Fruit fly (Drosophila melanogaster) S2 (cell line): ENCODE measurements around the gene Gbs-76A.

Source experiments
- CG8478 ChIP-seq: fragments of >200 bp; optimal IDR thresholded peaks from 2 replicates; lab custom pipeline; 2018
- CTCF ChIP-seq, 2 experiments: fragments of >200 bp; optimal IDR thresholded peaks; 2 replicates each; lab custom pipeline; 2018

dm6 chr3L:19314877-19315276 is 22.3 kb upstream of the Gbs-76A start:
- TF ChIP-seq CG8478 (no peak), CTCF (optimal IDR thresholded peaks at IDR 0.05; lab: Kevin White, UChicago) (no peak)
